Fruit fly (Drosophila melanogaster) whole organism, pupa: ENCODE data around the gene CG7542.

Source experiments
- CG10348 ChIP-seq: fragments of 200-800 bp; sonication (Bioruptor generic); IDR thresholded peaks from 2 replicates; pipeline ENCODE4 v1.3.6; 2022; ENCODE audit warnings: missing biosample characterization, missing genetic modification characterization
- CG12605 ChIP-seq: fragments of 200-800 bp; sonication (Bioruptor generic); IDR thresholded peaks from 2 replicates; pipeline ENCODE4 v1.3.6; 2022; ENCODE audit warnings: missing biosample characterization, missing genetic modification characterization
- CG13204 ChIP-seq: fragments of 200-800 bp; sonication (Bioruptor generic); optimal IDR thresholded peaks from 2 replicates; lab custom pipeline; 2018; ENCODE audit warnings: missing biosample characterization, mild to moderate bottlenecking, missing genetic modification characterization, moderate library complexity
- CG14655 ChIP-seq: fragments of 200-800 bp; sonication (Bioruptor generic); optimal IDR thresholded peaks from 3 replicates; lab custom pipeline; 2017; ENCODE audit warnings: mild to moderate bottlenecking, missing biosample characterization, missing genetic modification reagents, missing genetic modification characterization
- CG15710 ChIP-seq: fragments of 200-800 bp; sonication (Bioruptor generic); optimal IDR thresholded peaks from 2 replicates; lab custom pipeline; 2018; ENCODE audit warnings: missing biosample characterization, mild to moderate bottlenecking, missing genetic modification characterization, moderate library complexity
- CG17806 ChIP-seq: fragments of 200-800 bp; sonication (Bioruptor generic); optimal IDR thresholded peaks from 2 replicates; lab custom pipeline; 2018; ENCODE audit warnings: missing biosample characterization, mild to moderate bottlenecking, missing genetic modification characterization, moderate library complexity
- CG32121 ChIP-seq: fragments of 200-800 bp; sonication (Bioruptor generic); IDR thresholded peaks from 2 replicates; pipeline ENCODE4 v1.3.6; 2022; ENCODE audit warnings: missing biosample characterization, missing genetic modification characterization
- CG34367 ChIP-seq: fragments of 200-800 bp; sonication (Bioruptor generic); optimal IDR thresholded peaks from 2 replicates; lab custom pipeline; 2018; ENCODE audit warnings: missing biosample characterization, mild to moderate bottlenecking, missing genetic modification characterization
- CG4496 ChIP-seq: fragments of 200-800 bp; sonication (Bioruptor generic); IDR thresholded peaks from 3 replicates; pipeline ENCODE4 v1.3.6; 2022; ENCODE audit warnings: missing biosample characterization, missing genetic modification characterization
- CG8159 ChIP-seq: fragments of 200-800 bp; sonication (Bioruptor generic); optimal IDR thresholded peaks from 3 replicates; lab custom pipeline; 2018; ENCODE audit warnings: missing biosample characterization, mild to moderate bottlenecking, missing genetic modification characterization, moderate library complexity
- CG8301 ChIP-seq: fragments of 200-800 bp; sonication (Bioruptor generic); optimal IDR thresholded peaks from 2 replicates; lab custom pipeline; 2018; ENCODE audit warnings: missing biosample characterization, mild to moderate bottlenecking, missing genetic modification characterization
- CG9948 ChIP-seq: fragments of 200-800 bp; sonication (Bioruptor generic); optimal IDR thresholded peaks from 2 replicates; lab custom pipeline; 2018; ENCODE audit warnings: missing biosample characterization, mild to moderate bottlenecking, missing genetic modification characterization, moderate library complexity
- D1 ChIP-seq: fragments of 200-800 bp; sonication (Bioruptor generic); optimal IDR thresholded peaks from 2 replicates; lab custom pipeline; 2018; ENCODE audit warnings: missing biosample characterization, mild to moderate bottlenecking, missing genetic modification characterization, moderate library complexity
- EcR ChIP-seq: fragments of 200-800 bp; sonication (Bioruptor generic); optimal IDR thresholded peaks from 3 replicates; lab custom pipeline; 2019; ENCODE audit warnings: missing biosample characterization, missing genetic modification characterization, mild to moderate bottlenecking, moderate library complexity, missing genetic modification reagents
- Ets98B ChIP-seq: fragments of 200-800 bp; sonication (Bioruptor generic); IDR thresholded peaks from 2 replicates; pipeline ENCODE4 v1.3.6; 2022; ENCODE audit warnings: missing biosample characterization, missing genetic modification characterization
- Pif1A ChIP-seq: fragments of 200-800 bp; sonication (Bioruptor generic); optimal IDR thresholded peaks from 3 replicates; lab custom pipeline; 2016; ENCODE audit warnings: missing biosample characterization, missing genetic modification characterization
- Pif1B ChIP-seq: fragments of 200-800 bp; sonication (Bioruptor generic); optimal IDR thresholded peaks from 3 replicates; lab custom pipeline; 2016; ENCODE audit warnings: missing biosample characterization, missing genetic modification characterization
- Snoo ChIP-seq: fragments of 200-800 bp; sonication (Bioruptor generic); optimal IDR thresholded peaks from 3 replicates; lab custom pipeline; 2017; ENCODE audit warnings: missing biosample characterization, mild to moderate bottlenecking, missing genetic modification characterization, inconsistent platforms
- fd96Ca ChIP-seq: fragments of 200-800 bp; sonication (Bioruptor generic); IDR thresholded peaks from 3 replicates; pipeline ENCODE4 v1.3.6; 2022; ENCODE audit warnings: missing biosample characterization, missing genetic modification characterization
- gl ChIP-seq: fragments of 200-800 bp; sonication (Bioruptor generic); optimal IDR thresholded peaks from 2 replicates; lab custom pipeline; 2018; ENCODE audit warnings: missing biosample characterization, mild to moderate bottlenecking, missing genetic modification characterization
- rn ChIP-seq: fragments of 200-800 bp; sonication (Bioruptor generic); IDR thresholded peaks from 2 replicates; pipeline ENCODE4 v1.3.6; 2022; ENCODE audit warnings: missing biosample characterization, missing genetic modification characterization

CG7542 gene

DNA sequence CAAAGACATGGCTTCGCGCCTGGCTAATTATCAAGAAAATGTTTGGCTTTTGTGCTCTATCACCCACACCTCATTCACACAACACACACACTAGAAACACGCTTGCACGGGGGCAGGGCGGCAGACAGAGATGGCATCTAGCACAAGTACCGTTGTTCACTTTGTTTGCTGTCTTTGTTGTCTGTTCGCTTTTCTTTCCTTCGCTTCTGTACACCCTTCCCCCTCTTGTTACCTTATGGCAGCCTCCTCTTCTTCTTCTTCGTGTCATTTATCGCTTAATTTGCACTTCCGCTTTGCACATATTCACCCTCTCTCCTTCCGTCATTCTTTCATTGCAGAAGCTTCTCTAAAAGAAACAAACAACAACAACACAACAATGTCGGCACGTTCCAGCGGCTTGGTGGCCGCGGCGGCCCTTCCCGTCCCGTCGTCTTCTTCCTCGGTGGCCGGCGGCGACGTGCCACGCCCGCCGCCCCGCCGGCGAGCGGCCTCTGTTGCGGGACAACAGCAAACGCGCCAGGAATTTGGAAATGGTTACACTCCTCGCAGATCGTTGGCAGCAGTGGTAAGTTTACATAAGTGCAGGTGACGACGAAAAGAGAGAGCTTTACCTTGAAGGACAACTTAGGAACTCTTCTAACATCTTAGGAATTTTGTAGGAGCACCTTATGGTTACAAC lies 19.0 kb upstream of the CG7542 start:
- TF ChIP-seq Ets98B (GFP tag; lab: Robert Waterston, UW): no peak
- peak; percentile 72 for TF ChIP-seq CG13204 (GFP tag; lab: Kevin White, UChicago)
- no peak for TF ChIP-seq CG9948 (tag; lab: Kevin White, UChicago)
- no peak for TF ChIP-seq rn (GFP tag; lab: Robert Waterston, UW)
- TF ChIP-seq EcR: peak; percentile 16
- no peak for TF ChIP-seq CG32121 (GFP tag; lab: Robert Waterston, UW)

DNA sequence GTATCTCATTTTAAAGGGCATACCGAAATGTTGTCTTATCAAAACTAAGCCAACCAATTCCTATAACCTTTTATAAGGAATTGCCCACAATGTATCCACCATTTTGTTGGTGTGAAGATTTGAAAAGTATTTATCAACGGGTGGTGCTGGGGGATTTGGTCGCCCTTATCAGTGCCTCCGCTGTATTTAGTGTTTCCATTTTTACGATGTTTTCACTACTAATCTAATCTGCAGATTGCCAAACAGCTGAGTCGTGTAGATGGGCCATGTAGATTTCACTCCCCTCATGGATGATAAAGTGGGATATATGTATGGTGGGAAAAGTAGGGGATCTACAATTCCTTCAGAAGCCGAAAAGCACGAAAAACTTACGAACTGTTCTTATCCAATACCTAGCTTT lies 18.2 kb upstream of the CG7542 start:
- TF ChIP-seq Snoo: no peak
- no peak for TF ChIP-seq fd96Ca (GFP tag; lab: Robert Waterston, UW)
- no peak for TF ChIP-seq CG10348 (GFP tag; lab: Robert Waterston, UW)
- TF ChIP-seq Pif1B (GFP tag; lab: Kevin White, UChicago): no peak
- TF ChIP-seq CG8301: no peak
- TF ChIP-seq CG32121 (GFP tag; lab: Robert Waterston, UW): no peak
- TF ChIP-seq D1: no peak
- TF ChIP-seq gl: no peak
- no peak for TF ChIP-seq Ets98B (GFP tag; lab: Robert Waterston, UW)
- no peak for TF ChIP-seq CG4496
- no peak for TF ChIP-seq Pif1A (GFP tag; lab: Kevin White, UChicago)
- TF ChIP-seq CG14655 (GFP tag; lab: Kevin White, UChicago): no peak

DNA sequence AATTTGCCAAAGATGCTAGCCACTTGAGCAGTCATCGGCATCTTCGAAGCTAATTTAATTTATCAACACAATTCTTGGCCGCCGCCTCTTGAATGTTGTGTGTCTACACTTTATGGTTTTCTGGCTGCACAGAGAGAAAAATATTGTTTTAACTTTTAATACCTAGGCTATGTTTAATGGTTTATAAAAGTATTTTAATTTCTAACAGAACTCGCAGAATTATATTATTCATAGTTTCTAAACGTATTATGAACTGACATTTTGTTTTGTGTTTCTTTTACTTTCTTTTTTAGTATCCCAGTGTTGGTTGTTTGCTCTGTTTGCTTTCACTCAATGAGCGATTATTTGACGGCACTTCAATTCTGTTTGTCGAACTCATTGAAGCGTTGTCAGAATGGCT lies 17.4 kb upstream of the CG7542 start:
- TF ChIP-seq fd96Ca (GFP tag; lab: Robert Waterston, UW) (no peak), CG14655 (GFP tag; lab: Kevin White, UChicago) (no peak), Pif1A (GFP tag; lab: Kevin White, UChicago) (no peak), CG8159 (tag; lab: Kevin White, UChicago) (no peak), CG13204 (GFP tag; lab: Kevin White, UChicago) (no peak), Snoo (no peak), D1 (no peak), CG34367 (tag; lab: Kevin White, UChicago) (no peak), rn (GFP tag; lab: Robert Waterston, UW) (no peak), CG32121 (GFP tag; lab: Robert Waterston, UW) (no peak), CG8301 (no peak), CG15710 (no peak), Pif1B (GFP tag; lab: Kevin White, UChicago) (no peak), EcR (no peak), CG4496 (no peak)

DNA sequence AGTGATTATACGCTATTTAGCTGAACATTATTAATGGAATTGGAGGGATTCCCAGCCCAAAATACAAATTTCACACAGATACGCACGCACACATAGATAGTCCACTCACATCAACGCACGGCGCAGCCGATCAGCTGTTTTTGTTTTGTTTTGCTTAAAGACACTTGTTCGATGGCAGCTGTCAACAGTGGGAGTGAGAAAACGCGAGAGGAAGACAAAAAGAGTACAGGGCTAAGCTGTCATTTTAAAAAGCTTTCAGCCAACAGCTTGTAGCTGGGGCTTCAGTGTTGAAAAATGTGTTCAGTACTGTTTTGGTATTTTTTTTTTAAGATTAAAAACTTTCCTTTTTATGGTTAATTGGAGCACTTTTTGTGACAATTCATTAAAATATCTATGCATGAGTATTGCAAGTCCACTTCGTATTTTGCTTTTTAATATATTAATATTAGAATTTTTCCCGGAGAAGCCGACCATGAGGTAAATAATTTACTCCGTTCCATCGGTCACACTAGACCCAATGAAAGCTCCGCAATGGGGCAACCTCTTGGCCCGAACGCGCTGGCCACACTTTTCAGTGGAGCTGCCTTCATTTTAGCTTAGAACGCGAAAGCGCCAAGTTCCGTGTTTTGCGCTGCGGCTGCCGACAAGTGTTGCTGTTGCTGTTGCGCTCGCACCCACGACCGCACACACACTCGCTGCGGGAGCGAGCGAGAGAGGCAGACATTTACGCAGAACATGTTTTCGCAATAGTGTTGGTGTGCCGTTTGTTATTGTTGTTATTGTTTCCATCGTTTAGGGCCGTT lies 16.5 kb upstream of the CG7542 start:
- TF ChIP-seq D1 (no peak), CG4496 (no peak), CG9948 (tag; lab: Kevin White, UChicago) (peak; percentile 23), rn (GFP tag; lab: Robert Waterston, UW) (no peak), EcR (peak; percentile 15), CG10348 (GFP tag; lab: Robert Waterston, UW) (no peak), CG34367 (tag; lab: Kevin White, UChicago) (no peak), CG13204 (GFP tag; lab: Kevin White, UChicago) (peak; percentile 43), fd96Ca (GFP tag; lab: Robert Waterston, UW) (no peak; the same call in 1 of the 3 replicates), Pif1B (GFP tag; lab: Kevin White, UChicago) (no peak), CG8301 (no peak), gl (no peak), CG14655 (GFP tag; lab: Kevin White, UChicago) (no peak), Pif1A (GFP tag; lab: Kevin White, UChicago) (peak; percentile 21), Snoo (peak; percentile 26), CG15710 (peak; percentile 50), CG32121 (GFP tag; lab: Robert Waterston, UW) (no peak; the same call in 1 of the 2 replicates), Ets98B (GFP tag; lab: Robert Waterston, UW) (peak; percentile 35; the same call in 1 of the 2 replicates), CG12605 (peak; percentile 86), CG8159 (tag; lab: Kevin White, UChicago) (peak; percentile 36), CG17806 (tag; lab: Kevin White, UChicago) (peak; percentile 24)

DNA sequence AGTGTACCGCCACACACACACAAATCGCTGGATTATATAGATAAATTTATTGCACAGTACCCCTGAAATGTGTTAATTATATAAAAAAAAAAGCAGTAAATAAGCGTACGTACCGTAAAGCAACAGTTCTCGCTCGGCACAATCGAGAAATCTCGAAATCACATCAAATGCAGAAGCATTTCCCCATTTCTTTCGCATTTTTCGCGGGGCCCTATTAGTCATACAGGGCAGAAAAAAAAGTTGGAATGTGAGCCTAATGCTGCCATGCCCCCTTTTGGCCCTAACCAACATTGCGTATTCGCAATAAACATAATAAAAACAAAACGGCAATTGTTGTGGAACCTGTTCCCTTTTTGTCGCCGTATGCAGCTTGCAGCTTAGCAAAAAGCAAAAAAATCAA lies 15.9 kb upstream of the CG7542 start:
- TF ChIP-seq CG17806 (tag; lab: Kevin White, UChicago): no peak
- no peak for TF ChIP-seq CG10348 (GFP tag; lab: Robert Waterston, UW)
- TF ChIP-seq EcR: no peak
- no peak for TF ChIP-seq D1
- TF ChIP-seq CG12605: no peak
- TF ChIP-seq CG8159 (tag; lab: Kevin White, UChicago): no peak
- TF ChIP-seq Pif1B (GFP tag; lab: Kevin White, UChicago): no peak
- no peak for TF ChIP-seq CG34367 (tag; lab: Kevin White, UChicago)
- no peak for TF ChIP-seq CG15710
- no peak for TF ChIP-seq CG13204 (GFP tag; lab: Kevin White, UChicago)
- no peak for TF ChIP-seq gl
- no peak for TF ChIP-seq Pif1A (GFP tag; lab: Kevin White, UChicago)
- TF ChIP-seq Snoo: no peak
- TF ChIP-seq CG14655 (GFP tag; lab: Kevin White, UChicago): no peak
- no peak for TF ChIP-seq rn (GFP tag; lab: Robert Waterston, UW)
